Worm (Caenorhabditis elegans): ENCODE data around the gene F09F9.5.

DNA sequence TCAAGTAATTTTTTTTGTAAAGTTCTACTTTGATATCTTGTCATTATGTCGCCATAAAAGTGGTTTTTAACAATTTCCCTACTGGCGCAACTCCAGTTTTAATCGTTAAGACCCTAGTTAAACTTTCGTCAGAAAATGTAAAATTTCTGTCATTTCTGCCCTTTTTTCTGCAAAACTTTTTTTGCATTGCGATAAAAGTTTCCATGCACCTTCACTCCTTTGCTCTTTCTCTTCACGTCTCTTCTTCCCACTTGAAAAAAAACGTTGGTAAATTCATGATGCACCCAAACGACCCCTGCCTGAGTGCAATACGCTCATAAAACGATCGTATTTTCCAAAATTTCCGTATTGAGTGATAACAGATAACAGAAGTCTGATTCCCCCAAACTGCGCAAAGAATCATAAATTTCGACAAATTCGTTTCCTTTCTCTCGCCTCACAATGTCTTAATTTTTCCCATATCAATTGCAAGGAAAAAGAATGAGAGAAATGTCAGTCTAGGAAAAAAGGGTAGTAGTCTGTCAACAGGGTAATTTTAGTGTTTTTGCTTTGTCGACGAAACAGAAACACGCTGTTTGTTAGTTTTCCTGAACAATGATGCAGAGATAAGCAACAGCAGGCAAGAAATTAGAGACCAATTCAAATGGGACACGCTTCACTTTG lies 23.2 kb downstream of the F09F9.5 start:
- TF ChIP-seq ceh-82 (tag; optimal IDR thresholded peaks at IDR 0.05): no peak
- TF ChIP-seq jun-1 (tag; optimal IDR thresholded peaks at IDR 0.05): peak; percentile 35
- no peak for TF ChIP-seq pqm-1 (tag; optimal IDR thresholded peaks at IDR 0.05)
- no peak for TF ChIP-seq ceh-9 (tag; optimal IDR thresholded peaks at IDR 0.05)
- TF ChIP-seq R02D3.7 (tag; optimal IDR thresholded peaks at IDR 0.05): no peak
- no peak for TF ChIP-seq unc-62 (GFP tag; optimal IDR thresholded peaks at IDR 0.05)
- no peak for TF ChIP-seq pha-4 (tag; optimal IDR thresholded peaks at IDR 0.05)
- no peak for TF ChIP-seq nhr-12 (tag; optimal IDR thresholded peaks at IDR 0.05)
- no peak for TF ChIP-seq nhr-28 (tag; optimal IDR thresholded peaks at IDR 0.05)
